Fruit fly (Drosophila melanogaster): ENCODE results near the gene CG18231.

Gene CG18231

DNA sequence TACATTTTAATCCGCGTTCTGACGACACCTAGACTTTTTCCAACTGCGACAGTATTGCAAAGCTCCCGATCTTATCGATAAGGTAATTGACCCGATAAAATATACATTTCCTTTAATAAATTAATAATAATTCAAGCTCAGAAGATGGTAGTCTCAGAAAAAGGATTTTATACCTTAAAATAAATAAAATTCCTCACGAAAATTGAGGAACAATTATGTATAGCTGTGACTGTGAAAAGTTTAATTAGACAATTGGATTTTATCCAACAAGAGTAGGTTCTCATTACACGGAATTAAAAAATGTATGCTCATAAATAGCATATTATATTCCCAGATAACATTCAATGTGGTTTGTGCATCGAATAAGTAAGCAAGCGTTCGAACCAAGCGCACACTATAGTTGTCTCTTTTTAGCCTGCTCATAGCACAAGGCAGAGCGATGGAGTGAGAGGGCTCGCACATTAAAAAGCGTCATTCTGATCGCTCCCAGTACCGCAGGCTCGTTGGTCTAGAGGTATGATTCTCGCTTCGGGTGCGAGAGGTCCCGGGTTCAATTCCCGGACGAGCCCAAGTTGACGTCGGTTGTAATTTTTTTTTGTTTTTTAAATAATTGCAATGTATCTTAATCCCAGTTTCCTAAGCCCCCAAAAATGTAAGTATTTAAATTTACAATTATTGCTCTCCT lies 10.8 kb downstream of the CG18231 start, which contains the start of the genes CG13380 and CG4174 (continued):
- TF ChIP-seq Kr (GFP tag; optimal IDR thresholded peaks at IDR 0.05) (no peak), HmgZ (tag; optimal IDR thresholded peaks at IDR 0.05) (peak; percentile 68), CG43689 (GFP tag; IDR thresholded peaks at IDR 0.05) (no peak), gem (tag; optimal IDR thresholded peaks at IDR 0.05) (no peak), CG10366 (GFP tag; IDR thresholded peaks at IDR 0.05) (0 out of 2 replicates have a peak, but pooled peaks have one; percentile 7), CG12299 (tag; optimal IDR thresholded peaks at IDR 0.05) (no peak), gce (GFP tag; IDR thresholded peaks at IDR 0.05) (no peak), CG17385 (GFP tag; optimal IDR thresholded peaks at IDR 0.05) (no peak), CG6683 (GFP tag; optimal IDR thresholded peaks at IDR 0.05) (no peak), Scr (GFP tag; IDR thresholded peaks at IDR 0.05; ENCODE audit: partially characterized antibody) (peak; percentile 73), her (GFP tag; optimal IDR thresholded peaks at IDR 0.05) (peak; percentile 41), CG10274 (GFP tag; optimal IDR thresholded peaks at IDR 0.05) (no peak), GATAe (GFP tag; conservative IDR thresholded peaks at IDR 0.05) (no peak), fd96Cb (tag; optimal IDR thresholded peaks at IDR 0.05) (no peak), CG32772 (GFP tag; IDR thresholded peaks at IDR 0.05) (no peak), pb (GFP tag; optimal IDR thresholded peaks at IDR 0.05) (no peak), sima (GFP tag; optimal IDR thresholded peaks at IDR 0.05) (no peak), sisA (GFP tag; IDR thresholded peaks at IDR 0.05) (no peak), HLHmδ (GFP tag; optimal IDR thresholded peaks at IDR 0.05) (peak; percentile 0), sc (optimal IDR thresholded peaks at IDR 0.05) (no peak), sc (GFP tag; optimal IDR thresholded peaks at IDR 0.05) (no peak), Fer2 (tag; optimal IDR thresholded peaks at IDR 0.05) (no peak), dimm (GFP tag; IDR thresholded peaks at IDR 0.05) (no peak), Ets97D (GFP tag; optimal IDR thresholded peaks at IDR 0.05) (peak; percentile 25), CG10543 (GFP tag; optimal IDR thresholded peaks at IDR 0.05) (no peak), mld (GFP tag; IDR thresholded peaks at IDR 0.05; ENCODE audit: partially characterized antibody) (peak; percentile 94), cas (GFP tag; IDR thresholded peaks at IDR 0.05) (no peak), sug (tag; optimal IDR thresholded peaks at IDR 0.05) (no peak), chinmo (GFP tag; IDR thresholded peaks at IDR 0.05; ENCODE audit: partially characterized antibody) (peak; percentile 46; the same call in 2 of the 4 replicates), unpg (GFP tag; optimal IDR thresholded peaks at IDR 0.05) (no peak), CG2889 (GFP tag; IDR thresholded peaks at IDR 0.05) (no peak), tna (GFP tag; IDR thresholded peaks at IDR 0.05; ENCODE audit: partially characterized antibody) (peak; percentile 92), CG13123 (GFP tag; optimal IDR thresholded peaks at IDR 0.05) (no peak), BEAF-32 (GFP tag; optimal IDR thresholded peaks at IDR 0.05) (peak; percentile 20), Myb (GFP tag; optimal IDR thresholded peaks at IDR 0.05) (no peak), nerfin-2 (GFP tag; IDR thresholded peaks at IDR 0.05; ENCODE audit: partially characterized antibody) (peak; percentile 95), CG6254 (GFP tag; optimal IDR thresholded peaks at IDR 0.05) (peak; percentile 2), inv (GFP tag; IDR thresholded peaks at IDR 0.05; ENCODE audit: partially characterized antibody) (peak; percentile 55; the same call in 1 of the 2 replicates), abd-A (tag; optimal IDR thresholded peaks at IDR 0.05) (no peak), Meics (GFP tag; optimal IDR thresholded peaks at IDR 0.05) (no peak), amos (GFP tag; IDR thresholded peaks at IDR 0.05; ENCODE audit: partially characterized antibody) (peak; percentile 90), CG17912 (GFP tag; optimal IDR thresholded peaks at IDR 0.05) (no peak), dpn (GFP tag; optimal IDR thresholded peaks at IDR 0.05) (peak in 1 of 2 experiments; percentile 21), CTCF (GFP tag; optimal IDR thresholded peaks at IDR 0.05) (peak; percentile 75), run (tag; optimal IDR thresholded peaks at IDR 0.05) (no peak), Rfx (GFP tag; IDR thresholded peaks at IDR 0.05) (peak; percentile 60; the same call in 1 of the 2 replicates), gfzf (GFP tag; optimal IDR thresholded peaks at IDR 0.05) (peak; percentile 42), Dll (GFP tag; IDR thresholded peaks at IDR 0.05; ENCODE audit: partially characterized antibody) (peak; percentile 51; the same call in 1 of the 4 replicates), CG16779 (GFP tag; IDR thresholded peaks at IDR 0.05) (0 out of 2 replicates have a peak, but pooled peaks have one; percentile 32)
